Worm (Caenorhabditis elegans) whole organism, L4/young adult: ENCODE results near the gene srz-103.
"Not testable (repeated sequence)": the region's sequence is repeated elsewhere in the genome, so short reads cannot be mapped to it uniquely, and the experiment has no call there.

Experiments
- W03F9.2 ChIP-seq: fragments of 150-350 bp; optimal IDR thresholded peaks from 2 replicates; lab custom pipeline; 2014; ENCODE audit warnings: missing biosample characterization, missing genetic modification characterization
- dao-5 ChIP-seq: sonication (generic microtip); optimal IDR thresholded peaks from 2 replicates; lab custom pipeline; 2016; ENCODE audit warnings: missing genotype, missing genetic modification characterization, moderate library complexity, missing compliant biosample characterization
- him-1 ChIP-seq: sonication (generic microtip); optimal IDR thresholded peaks from 2 replicates; lab custom pipeline; 2016; ENCODE audit warnings: missing genotype, missing genetic modification reagents, missing genetic modification characterization, missing compliant biosample characterization

DNA sequence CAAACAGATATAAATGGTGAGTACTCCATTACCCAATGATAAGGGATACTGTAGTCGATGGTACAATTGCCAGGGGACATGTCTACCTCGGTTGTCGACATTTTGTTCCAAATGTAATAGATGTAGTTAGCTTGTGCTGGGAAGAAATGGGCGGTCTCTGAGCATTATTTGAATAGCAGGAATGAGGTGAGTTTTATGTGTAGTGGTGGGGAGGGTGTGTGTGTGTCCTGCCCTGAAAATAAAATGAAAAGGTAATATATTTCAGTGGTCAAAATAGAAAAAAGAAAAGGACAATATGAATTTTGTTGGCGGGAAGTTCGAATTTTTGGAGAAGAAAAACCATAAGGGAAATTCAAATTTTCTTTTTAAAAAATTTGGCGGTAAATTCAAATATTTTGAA lies 18.3 kb downstream of the srz-103 start, which contains the start of gene Y70C5B.2:
- TF ChIP-seq dao-5; him-1 (tag; lab: Kevin White, UChicago); W03F9.2 (tag; lab: Kevin White, UChicago): not testable (repeated sequence)
